Worm (Caenorhabditis elegans) whole organism, young adult: Measurements from ENCODE around the gene spp-19.

ENCODE experiments used
- B0261.1 ChIP-seq: sonication (generic microtip); optimal IDR thresholded peaks from 2 replicates; lab custom pipeline; 2016; ENCODE audit warnings: mild to moderate bottlenecking, missing genetic modification characterization, moderate library complexity, missing compliant biosample characterization
- C17E4.6 ChIP-seq: fragments of 200-800 bp; sonication (Bioruptor generic); IDR thresholded peaks from 2 replicates; pipeline ENCODE4 v1.3.6; 2022; ENCODE audit warnings: missing genetic modification reagents, missing genetic modification characterization, missing compliant biosample characterization
- F22D6.2 ChIP-seq: sonication (generic microtip); optimal IDR thresholded peaks from 2 replicates; lab custom pipeline; 2016; ENCODE audit warnings: mild to moderate bottlenecking, missing genetic modification characterization, missing compliant biosample characterization
- F49E8.2 ChIP-seq: sonication (generic microtip); optimal IDR thresholded peaks from 3 replicates; lab custom pipeline; 2017; ENCODE audit warnings: missing genetic modification characterization, mild to moderate bottlenecking, missing compliant biosample characterization, antibody characterized with exemption, moderate library complexity; ENCODE audit not compliant: insufficient read depth
- F57A8.1 ChIP-seq: fragments of 200-800 bp; sonication (Bioruptor generic); optimal IDR thresholded peaks from 2 replicates; lab custom pipeline; 2018; ENCODE audit warnings: mild to moderate bottlenecking, missing genetic modification characterization, moderate library complexity, missing compliant biosample characterization
- F57C9.4 ChIP-seq: sonication (generic microtip); optimal IDR thresholded peaks from 2 replicates; lab custom pipeline; 2017; ENCODE audit warnings: mild to moderate bottlenecking, missing genetic modification characterization, missing compliant biosample characterization
- T07F8.4 ChIP-seq: sonication (generic microtip); optimal IDR thresholded peaks from 2 replicates; lab custom pipeline; 2016; ENCODE audit warnings: mild to moderate bottlenecking, missing genetic modification characterization, moderate library complexity, missing compliant biosample characterization
- T26A5.8 ChIP-seq: sonication (generic microtip); optimal IDR thresholded peaks from 2 replicates; lab custom pipeline; 2016; ENCODE audit warnings: missing genetic modification characterization, missing compliant biosample characterization
- Y53G8AR.9 ChIP-seq: fragments of 200-800 bp; sonication (Bioruptor generic); conservative IDR thresholded peaks from 2 replicates; pipeline ENCODE4 v1.3.6; 2022; ENCODE audit warnings: missing genetic modification reagents, missing genetic modification characterization, missing compliant biosample characterization
- Y56A3A.18 ChIP-seq: fragments of 200-800 bp; sonication (Bioruptor generic); IDR thresholded peaks from 2 replicates; pipeline ENCODE4 v1.3.6; 2022; ENCODE audit warnings: missing genetic modification reagents, missing genetic modification characterization, missing compliant biosample characterization
- Y95B8A.8 ChIP-seq: fragments of 200-800 bp; sonication (Bioruptor generic); IDR thresholded peaks from 2 replicates; pipeline ENCODE4 v1.3.6; 2022; ENCODE audit warnings: missing genetic modification reagents, missing genetic modification characterization, missing compliant biosample characterization
- ZK185.1 ChIP-seq: sonication (generic microtip); optimal IDR thresholded peaks from 2 replicates; lab custom pipeline; 2016; ENCODE audit warnings: mild to moderate bottlenecking, missing genetic modification characterization, missing compliant biosample characterization; ENCODE audit not compliant: poor library complexity, severe bottlenecking
- akir-1 ChIP-seq: fragments of 200-800 bp; sonication (Bioruptor generic); optimal IDR thresholded peaks from 2 replicates; lab custom pipeline; 2018; ENCODE audit warnings: mild to moderate bottlenecking, missing genetic modification characterization, moderate library complexity, missing compliant biosample characterization
- aptf-2 ChIP-seq: fragments of 200-800 bp; sonication (Bioruptor generic); conservative IDR thresholded peaks from 2 replicates; pipeline ENCODE4 v1.3.6; 2022; ENCODE audit warnings: missing genetic modification reagents, missing genetic modification characterization, missing compliant biosample characterization
- attf-5 ChIP-seq: fragments of 200-800 bp; sonication (Bioruptor generic); optimal IDR thresholded peaks from 2 replicates; lab custom pipeline; 2018; ENCODE audit warnings: mild to moderate bottlenecking, missing genetic modification characterization, missing compliant biosample characterization
- dpff-1 ChIP-seq: sonication (generic microtip); optimal IDR thresholded peaks from 2 replicates; lab custom pipeline; 2017; ENCODE audit warnings: mild to moderate bottlenecking, missing genetic modification characterization, missing compliant biosample characterization
- efl-1 ChIP-seq: fragments of 150-350 bp; optimal IDR thresholded peaks from 2 replicates; lab custom pipeline; 2014; ENCODE audit warnings: missing biosample characterization, missing genetic modification reagents, missing genetic modification characterization
- egl-44 ChIP-seq: fragments of 200-800 bp; sonication (Bioruptor generic); IDR thresholded peaks from 2 replicates; pipeline ENCODE4 v1.3.6; 2022; ENCODE audit warnings: missing genetic modification reagents, missing genetic modification characterization, missing compliant biosample characterization
- egrh-3 ChIP-seq: fragments of 200-800 bp; sonication (Bioruptor generic); IDR thresholded peaks from 2 replicates; pipeline ENCODE4 v1.3.6; 2022; ENCODE audit warnings: missing genetic modification reagents, missing genetic modification characterization, missing compliant biosample characterization
- hmg-1.2 ChIP-seq: fragments of 200-800 bp; sonication (Bioruptor generic); IDR thresholded peaks from 2 replicates; pipeline ENCODE4 v1.3.6; 2022; ENCODE audit warnings: missing genetic modification reagents, missing genetic modification characterization, missing compliant biosample characterization
- hsf-1 ChIP-seq: fragments of 200-800 bp; sonication (Bioruptor generic); IDR thresholded peaks from 2 replicates; pipeline ENCODE4 v1.3.6; 2022; ENCODE audit warnings: missing genetic modification reagents, missing genetic modification characterization, missing compliant biosample characterization
- lin-54 ChIP-seq: fragments of 200-800 bp; sonication (Bioruptor generic); optimal IDR thresholded peaks from 2 replicates; lab custom pipeline; 2018; ENCODE audit warnings: mild to moderate bottlenecking, missing genetic modification characterization, missing compliant biosample characterization
- madf-3 ChIP-seq: fragments of 200-800 bp; sonication (Bioruptor generic); IDR thresholded peaks from 2 replicates; pipeline ENCODE4 v1.3.6; 2022; ENCODE audit warnings: missing genetic modification reagents, missing genetic modification characterization, missing compliant biosample characterization
- madf-6 ChIP-seq: fragments of 200-800 bp; sonication (Bioruptor generic); IDR thresholded peaks from 2 replicates; pipeline ENCODE4 v1.3.6; 2022; ENCODE audit warnings: missing genetic modification reagents, missing genetic modification characterization, missing compliant biosample characterization
- nhr-120 ChIP-seq: fragments of 200-800 bp; sonication (Bioruptor generic); IDR thresholded peaks from 2 replicates; pipeline ENCODE4 v1.3.6; 2022; ENCODE audit warnings: missing genetic modification characterization, missing compliant biosample characterization
- nhr-90 ChIP-seq: sonication (generic microtip); optimal IDR thresholded peaks from 2 replicates; lab custom pipeline; 2016; ENCODE audit warnings: missing genotype, mild to moderate bottlenecking, missing genetic modification characterization, missing compliant biosample characterization
- rcor-1 ChIP-seq: fragments of 200-800 bp; sonication (Bioruptor generic); IDR thresholded peaks from 2 replicates; pipeline ENCODE4 v1.3.6; 2022; ENCODE audit warnings: missing genetic modification reagents, missing genetic modification characterization, missing compliant biosample characterization
- rec-8 ChIP-seq, 2 experiments: sonication (generic microtip); optimal IDR thresholded peaks; 2 replicates each; lab custom pipeline; 2016; ENCODE audit warnings: mild to moderate bottlenecking in 2 of 2, missing genetic modification characterization in 2 of 2, missing genetic modification reagents in 2 of 2, missing genotype in 2 of 2, missing biosample characterization in 1 of 2, missing compliant biosample characterization in 1 of 2, moderate library complexity in 1 of 2
- snpc-1.1 ChIP-seq: sonication (generic microtip); optimal IDR thresholded peaks from 2 replicates; lab custom pipeline; 2017; ENCODE audit warnings: missing genetic modification characterization, mild to moderate bottlenecking, missing compliant biosample characterization, antibody characterized with exemption, moderate library complexity, missing genotype, missing genetic modification reagents; ENCODE audit not compliant: insufficient read depth
- snpc-1.3 ChIP-seq: sonication (generic microtip); optimal IDR thresholded peaks from 2 replicates; lab custom pipeline; 2017; ENCODE audit warnings: missing genetic modification characterization, mild to moderate bottlenecking, missing compliant biosample characterization, antibody characterized with exemption, moderate library complexity, missing genotype, missing genetic modification reagents; ENCODE audit not compliant: insufficient read depth
- snpc-3.4 ChIP-seq: sonication (generic microtip); optimal IDR thresholded peaks from 2 replicates; lab custom pipeline; 2017; ENCODE audit warnings: missing genetic modification characterization, mild to moderate bottlenecking, missing compliant biosample characterization, antibody characterized with exemption, moderate library complexity, missing genotype, missing genetic modification reagents
- tbp1 ChIP-seq: fragments of 200-800 bp; sonication (Bioruptor generic); optimal IDR thresholded peaks from 2 replicates; lab custom pipeline; 2018; ENCODE audit warnings: mild to moderate bottlenecking, missing genetic modification characterization, missing compliant biosample characterization
- xnd-1 ChIP-seq: sonication (generic microtip); optimal IDR thresholded peaks from 2 replicates; lab custom pipeline; 2016; ENCODE audit warnings: missing genotype, missing genetic modification reagents, missing genetic modification characterization, missing compliant biosample characterization
- zfh-2 ChIP-seq: fragments of 200-800 bp; sonication (Bioruptor generic); conservative IDR thresholded peaks from 2 replicates; pipeline ENCODE4 v1.3.6; 2022; ENCODE audit warnings: missing genetic modification reagents, missing genetic modification characterization, missing compliant biosample characterization
- ztf-18 ChIP-seq: sonication (generic microtip); optimal IDR thresholded peaks from 2 replicates; lab custom pipeline; 2016; ENCODE audit warnings: missing genotype, mild to moderate bottlenecking, missing genetic modification characterization, missing compliant biosample characterization
- ztf-22 ChIP-seq: fragments of 200-800 bp; sonication (Bioruptor generic); optimal IDR thresholded peaks from 2 replicates; lab custom pipeline; 2018; ENCODE audit warnings: mild to moderate bottlenecking, missing genetic modification characterization, moderate library complexity, missing compliant biosample characterization
- ztf-25 ChIP-seq: fragments of 200-800 bp; sonication (Bioruptor generic); IDR thresholded peaks from 2 replicates; pipeline ENCODE4 v1.3.6; 2022; ENCODE audit warnings: missing genetic modification reagents, missing genetic modification characterization, missing compliant biosample characterization
- ztf-3 ChIP-seq: fragments of 200-800 bp; sonication (Bioruptor generic); optimal IDR thresholded peaks from 2 replicates; lab custom pipeline; 2018; ENCODE audit warnings: mild to moderate bottlenecking, missing genetic modification characterization, missing compliant biosample characterization

The spp-19 gene

ce11 chrV:6522879-6523497, 38.5 kb downstream of the spp-19 start (continued):
- TF ChIP-seq akir-1 (GFP tag; lab: Kevin White, UChicago) (no peak), ztf-22 (GFP tag; lab: Kevin White, UChicago) (peak; percentile 83), efl-1 (GFP tag; lab: Kevin White, UChicago) (no peak)

ce11 chrV:6520385-6521080, 41.0 kb downstream of the spp-19 start, which contains the start of the genes F46E10.2 and F46E10.18:
Gene F46E10.2 (plus strand): TSS chrV:6520435.
Gene F46E10.18 (plus strand): TSS chrV:6521030.
- TF ChIP-seq snpc-3.4 (tag; lab: Kevin White, UChicago): no peak
- 0 out of 2 replicates have a peak, but pooled peaks have one; percentile 46 for TF ChIP-seq nhr-120
- peak; percentile 31; the same call in 1 of the 2 replicates for TF ChIP-seq egrh-3 (GFP tag; lab: Robert Waterston, UW)
- TF ChIP-seq lin-54 (GFP tag; lab: Kevin White, UChicago): no peak
- TF ChIP-seq hmg-1.2 (GFP tag; lab: Robert Waterston, UW): 0 out of 2 replicates have a peak, but pooled peaks have one; percentile 6
- TF ChIP-seq zfh-2 (GFP tag; lab: Robert Waterston, UW): peak; percentile 84

- TF ChIP-seq Y95B8A.8 (GFP tag; lab: Robert Waterston, UW) (no peak), B0261.1 (tag; lab: Kevin White, UChicago) (no peak), Y56A3A.18 (no peak), ztf-18 (tag; lab: Kevin White, UChicago) (no peak), nhr-120 (no peak), dpff-1 (tag; lab: Kevin White, UChicago) (no peak), F57C9.4 (tag; lab: Kevin White, UChicago) (no peak), ztf-25 (GFP tag; lab: Robert Waterston, UW) (no peak), madf-3 (no peak), rcor-1 (GFP tag; lab: Robert Waterston, UW) (no peak), aptf-2 (no peak), hsf-1 (GFP tag; lab: Robert Waterston, UW) (no peak), C17E4.6 (GFP tag; lab: Robert Waterston, UW) (no peak), ztf-3 (GFP tag; lab: Kevin White, UChicago) (no peak), Y53G8AR.9 (GFP tag; lab: Robert Waterston, UW) (no peak), T07F8.4 (tag; lab: Kevin White, UChicago) (no peak), attf-5 (GFP tag; lab: Kevin White, UChicago) (no peak), F57A8.1 (GFP tag; lab: Kevin White, UChicago) (no peak), nhr-90 (tag; lab: Kevin White, UChicago) (no peak)
Observed at ce11 chrV:6518225-6518396, 43.4 kb downstream of the spp-19 start, which contains the start of gene F46E10.3. Gene F46E10.3 (plus strand): TSS chrV:6518297.

ce11 chrV:6517305-6518224, 43.9 kb downstream of the spp-19 start:
- peak; percentile 54 for TF ChIP-seq xnd-1
- TF ChIP-seq tbp1 (GFP tag; lab: Kevin White, UChicago): no peak
- TF ChIP-seq snpc-1.1 (tag; lab: Kevin White, UChicago): no peak
- TF ChIP-seq ZK185.1 (tag; lab: Kevin White, UChicago): no peak
- no peak for TF ChIP-seq ztf-18 (tag; lab: Kevin White, UChicago)
- TF ChIP-seq F22D6.2: peak; percentile 1
- TF ChIP-seq rcor-1 (GFP tag; lab: Robert Waterston, UW): no peak
- TF ChIP-seq F49E8.2 (tag; lab: Kevin White, UChicago): no peak
- TF ChIP-seq dpff-1 (tag; lab: Kevin White, UChicago): no peak
- TF ChIP-seq T26A5.8 (tag; lab: Kevin White, UChicago): no peak
- no peak for TF ChIP-seq snpc-1.3 (tag; lab: Kevin White, UChicago)
- no peak for TF ChIP-seq rec-8 (tag; optimal IDR thresholded peaks at IDR 0.05; lab: Kevin White, UChicago)
- no peak for TF ChIP-seq B0261.1 (tag; lab: Kevin White, UChicago)
- no peak for TF ChIP-seq hmg-1.2 (GFP tag; lab: Robert Waterston, UW)
- TF ChIP-seq egl-44 (GFP tag; lab: Robert Waterston, UW): no peak
- TF ChIP-seq madf-6 (GFP tag; lab: Robert Waterston, UW): peak; percentile 67; the same call in 1 of the 2 replicates
- TF ChIP-seq snpc-3.4 (tag; lab: Kevin White, UChicago): no peak
